Worm (Caenorhabditis elegans) whole organism, young adult: ENCODE measurements around the gene F19F10.3.

Experiments used
- T26A5.8 ChIP-seq: sonication (generic microtip); optimal IDR thresholded peaks from 2 replicates; lab custom pipeline; 2016; ENCODE audit warnings: missing genetic modification characterization, missing compliant biosample characterization
- zim-3 ChIP-seq: sonication (generic microtip); optimal IDR thresholded peaks from 2 replicates; lab custom pipeline; 2017; ENCODE audit warnings: mild to moderate bottlenecking, missing genetic modification characterization, moderate library complexity, missing compliant biosample characterization

ce11 chrV:7525695-7526094, 26.2 kb upstream of the F19F10.3 start, which contains the start of gene C54F6.18:
- TF ChIP-seq T26A5.8 (tag; lab: Kevin White, UChicago) (no peak), zim-3 (tag; lab: Kevin White, UChicago) (no peak)
